Worm (Caenorhabditis elegans) whole organism, midembryonic: ENCODE results near the gene srbc-1.

ENCODE experiments used
- T22C8.4 ChIP-seq: fragments of 200-800 bp; sonication (Bioruptor generic); IDR thresholded peaks from 2 replicates; pipeline ENCODE4 v1.3.6; 2022; ENCODE audit warnings: missing genetic modification characterization, missing compliant biosample characterization
- flt-1 ChIP-seq: fragments of 200-800 bp; sonication (Bioruptor generic); IDR thresholded peaks from 2 replicates; pipeline ENCODE4 v1.3.6; 2022; ENCODE audit warnings: missing genetic modification characterization, missing compliant biosample characterization
- med-1 ChIP-seq: sonication (generic microtip); optimal IDR thresholded peaks from 2 replicates; lab custom pipeline; 2017; ENCODE audit warnings: missing genetic modification characterization, mild to moderate bottlenecking, missing compliant biosample characterization, antibody characterized with exemption, missing genetic modification reagents; ENCODE audit not compliant: insufficient read depth
- ref-1 ChIP-seq: fragments of 200-800 bp; sonication (Bioruptor generic); conservative IDR thresholded peaks from 2 replicates; pipeline ENCODE4 v1.3.6; 2022; ENCODE audit warnings: missing genetic modification reagents, missing genetic modification characterization, missing compliant biosample characterization
- ztf-23 ChIP-seq: fragments of 200-800 bp; sonication (Bioruptor generic); IDR thresholded peaks from 2 replicates; pipeline ENCODE4 v1.3.6; 2022; ENCODE audit warnings: missing genetic modification reagents, missing genetic modification characterization, missing compliant biosample characterization

ce11 chrV:3287330-3287729 is 14.5 kb downstream of the srbc-1 start, which contains the start of gene F35F10.7:
- TF ChIP-seq flt-1 (GFP tag; lab: Robert Waterston, UW) (no peak), ref-1 (no peak), T22C8.4 (GFP tag; lab: Robert Waterston, UW) (no peak), ztf-23 (GFP tag; lab: Robert Waterston, UW) (no peak), med-1 (GFP tag; lab: Kevin White, UChicago) (no peak)
